Worm (Caenorhabditis elegans) whole organism, L1 larva: ENCODE measurements around the gene F07C6.4.

ENCODE experiments used
- C16A3.4 ChIP-seq: fragments of 150-350 bp; optimal IDR thresholded peaks from 2 replicates; lab custom pipeline; 2014; ENCODE audit warnings: missing biosample characterization, missing genetic modification characterization
- ceh-90 ChIP-seq: sonication (generic microtip); optimal IDR thresholded peaks from 2 replicates; lab custom pipeline; 2016; ENCODE audit warnings: missing genetic modification characterization, missing compliant biosample characterization
- efl-1 ChIP-seq, 4 experiments: fragments of 150-350 bp; optimal IDR thresholded peaks in 3 of 4; peaks in 1 of 4; 1 replicate in 1 of 4; 2 replicates in 3 of 4; lab custom pipeline; 2014; ENCODE audit warnings: missing biosample characterization in 2 of 4, missing genetic modification characterization in 2 of 4, missing genetic modification reagents in 2 of 4
- efl-3 ChIP-seq: fragments of 200-800 bp; sonication (Bioruptor generic); optimal IDR thresholded peaks from 2 replicates; lab custom pipeline; 2018; ENCODE audit warnings: mild to moderate bottlenecking, missing genetic modification characterization, missing compliant biosample characterization
- elt-2 ChIP-seq: sonication (generic microtip); optimal IDR thresholded peaks from 2 replicates; lab custom pipeline; 2016; ENCODE audit warnings: missing genetic modification characterization, mild to moderate bottlenecking, inconsistent platforms, missing compliant biosample characterization, missing genetic modification reagents
- fkh-8 ChIP-seq: sonication (generic microtip); optimal IDR thresholded peaks from 2 replicates; lab custom pipeline; 2016; ENCODE audit warnings: mild to moderate bottlenecking, missing genetic modification characterization, missing compliant biosample characterization
- hlh-4 ChIP-seq: sonication (generic microtip); optimal IDR thresholded peaks from 2 replicates; lab custom pipeline; 2016; ENCODE audit warnings: mild to moderate bottlenecking, missing genetic modification characterization, missing compliant biosample characterization
- hpl-2 ChIP-seq: fragments of 150-350 bp; optimal IDR thresholded peaks from 2 replicates; lab custom pipeline; 2014; ENCODE audit warnings: missing biosample characterization, missing genetic modification reagents, missing genetic modification characterization
- isw-1 ChIP-seq: fragments of 200-800 bp; sonication (Bioruptor generic); IDR thresholded peaks from 2 replicates; pipeline ENCODE4 v1.3.6; 2022; ENCODE audit warnings: missing genetic modification characterization, missing compliant biosample characterization
- jun-1 ChIP-seq: fragments of 150-350 bp; optimal IDR thresholded peaks from 2 replicates; lab custom pipeline; 2014; ENCODE audit warnings: missing biosample characterization, missing genetic modification reagents, missing genetic modification characterization
- lin-13 ChIP-seq: fragments of 150-350 bp; optimal IDR thresholded peaks from 2 replicates; lab custom pipeline; 2014; ENCODE audit warnings: missing biosample characterization, missing genetic modification reagents, missing genetic modification characterization
- lin-14 ChIP-seq: fragments of 200-800 bp; sonication (Bioruptor generic); optimal IDR thresholded peaks from 2 replicates; lab custom pipeline; 2018; ENCODE audit warnings: mild to moderate bottlenecking, missing genetic modification characterization, moderate library complexity, missing compliant biosample characterization
- lin-15B ChIP-seq: fragments of 150-350 bp; sonication (generic microtip); optimal IDR thresholded peaks from 3 replicates; lab custom pipeline; 2014; ENCODE audit warnings: missing biosample characterization, missing genetic modification characterization
- lin-35 ChIP-seq, 2 experiments: fragments of 150-350 bp; optimal IDR thresholded peaks; 2 replicates each; lab custom pipeline; 2014; ENCODE audit warnings: missing biosample characterization in 2 of 2, missing genetic modification characterization in 2 of 2, missing genetic modification reagents in 2 of 2
- lir-3 ChIP-seq: sonication (generic microtip); optimal IDR thresholded peaks from 2 replicates; lab custom pipeline; 2016; ENCODE audit warnings: mild to moderate bottlenecking, missing genetic modification characterization, moderate library complexity, missing compliant biosample characterization; ENCODE audit not compliant: poor library complexity
- mdl-1 ChIP-seq, 2 experiments: fragments of 150-350 bp; optimal IDR thresholded peaks; 2 replicates each; lab custom pipeline; 2014 to 2017; ENCODE audit warnings: missing biosample characterization in 2 of 2, missing genetic modification characterization in 2 of 2, inconsistent platforms in 1 of 2
- mef-2 ChIP-seq: fragments of 150-350 bp; optimal IDR thresholded peaks from 2 replicates; lab custom pipeline; 2014; ENCODE audit warnings: missing biosample characterization, missing genetic modification characterization
- nhr-11 ChIP-seq: fragments of 150-350 bp; optimal IDR thresholded peaks from 2 replicates; lab custom pipeline; 2014; ENCODE audit warnings: missing biosample characterization, missing genetic modification characterization
- nhr-19 ChIP-seq: fragments of 200-800 bp; sonication (Bioruptor generic); conservative IDR thresholded peaks from 2 replicates; pipeline ENCODE4 v1.3.6; 2022; ENCODE audit warnings: missing genetic modification characterization, missing compliant biosample characterization
- nhr-20 ChIP-seq: sonication (generic microtip); optimal IDR thresholded peaks from 2 replicates; lab custom pipeline; 2016; ENCODE audit warnings: mild to moderate bottlenecking, missing genetic modification characterization, missing compliant biosample characterization
- nhr-47 ChIP-seq: sonication (generic microtip); optimal IDR thresholded peaks from 2 replicates; lab custom pipeline; 2016; ENCODE audit warnings: mild to moderate bottlenecking, missing genetic modification characterization, moderate library complexity, missing compliant biosample characterization
- nhr-71 ChIP-seq: sonication (generic microtip); optimal IDR thresholded peaks from 2 replicates; lab custom pipeline; 2016; ENCODE audit warnings: mild to moderate bottlenecking, missing genetic modification characterization, moderate library complexity, missing compliant biosample characterization
- nhr-76 ChIP-seq: sonication (generic microtip); optimal IDR thresholded peaks from 2 replicates; lab custom pipeline; 2017; ENCODE audit warnings: missing biosample characterization, missing genetic modification characterization
- nhr-85 ChIP-seq: sonication (generic microtip); peaks from one replicate; lab custom pipeline; 2016; ENCODE audit warnings: missing genetic modification characterization, inconsistent platforms, missing compliant biosample characterization
- nhr-90 ChIP-seq: sonication (generic microtip); optimal IDR thresholded peaks from 2 replicates; lab custom pipeline; 2016; ENCODE audit warnings: mild to moderate bottlenecking, missing genetic modification characterization, missing compliant biosample characterization; ENCODE audit not compliant: poor library complexity
- snpc-4 ChIP-seq: fragments of 150-350 bp; optimal IDR thresholded peaks from 2 replicates; lab custom pipeline; 2014; ENCODE audit warnings: missing biosample characterization, missing genetic modification characterization
- snu-23 ChIP-seq: sonication (generic microtip); optimal IDR thresholded peaks from 2 replicates; lab custom pipeline; 2016; ENCODE audit warnings: missing genetic modification characterization, missing compliant biosample characterization
- swsn-7 ChIP-seq: sonication (generic microtip); optimal IDR thresholded peaks from 2 replicates; lab custom pipeline; 2016; ENCODE audit warnings: missing genetic modification characterization, missing compliant biosample characterization
- tlp-1 ChIP-seq: fragments of 150-350 bp; optimal IDR thresholded peaks from 2 replicates; lab custom pipeline; 2014; ENCODE audit warnings: missing biosample characterization, missing genetic modification characterization
- unc-130 ChIP-seq: fragments of 150-350 bp; optimal IDR thresholded peaks from 2 replicates; lab custom pipeline; 2017; ENCODE audit warnings: missing biosample characterization, missing genetic modification characterization, inconsistent platforms
- unc-30 ChIP-seq: sonication (generic microtip); optimal IDR thresholded peaks from 2 replicates; lab custom pipeline; 2017; ENCODE audit warnings: missing biosample characterization, missing genetic modification characterization
- vab-15 ChIP-seq: sonication (generic microtip); optimal IDR thresholded peaks from 2 replicates; lab custom pipeline; 2017; ENCODE audit warnings: missing genotype, mild to moderate bottlenecking, missing genetic modification characterization, missing compliant biosample characterization
- zag-1 ChIP-seq: fragments of 150-350 bp; optimal IDR thresholded peaks from 2 replicates; lab custom pipeline; 2014; ENCODE audit warnings: missing biosample characterization, missing genetic modification characterization
- ztf-11 ChIP-seq, 2 experiments: sonication (generic microtip); optimal IDR thresholded peaks; 2 replicates each; lab custom pipeline; 2016 to 2017; ENCODE audit warnings: missing genetic modification characterization in 2 of 2, missing biosample characterization in 1 of 2, missing compliant biosample characterization in 1 of 2
- ztf-4 ChIP-seq: fragments of 150-350 bp; optimal IDR thresholded peaks from 2 replicates; lab custom pipeline; 2014; ENCODE audit warnings: missing biosample characterization, missing genetic modification characterization

The F07C6.4 gene

ce11 chrIV:12781804-12782449, 23.8 kb upstream of the F07C6.4 start:
- TF ChIP-seq snpc-4 (tag; lab: Kevin White, UChicago) (peak; percentile 51), zag-1 (no peak)
- TF ChIP-seq, all 84 proteins: peak for 1

- TF ChIP-seq ztf-4 (tag; lab: Kevin White, UChicago), result no peak
- TF ChIP-seq nhr-11, result no peak
- TF ChIP-seq C16A3.4 (tag; lab: Kevin White, UChicago), result no peak
- no peak for TF ChIP-seq lin-15B (tag; lab: Kevin White, UChicago)
- no peak for TF ChIP-seq ztf-11 (tag; optimal IDR thresholded peaks at IDR 0.05; lab: Kevin White, UChicago)
- no peak for TF ChIP-seq mef-2 (tag; lab: Kevin White, UChicago)
These were observed 22.6 kb upstream of the F07C6.4 start for ce11 chrIV:12783165-12783564.

- no peak for TF ChIP-seq jun-1
- TF ChIP-seq snpc-4 (tag; lab: Kevin White, UChicago), result peak; percentile 71
- no peak for TF ChIP-seq fkh-8 (tag; lab: Kevin White, UChicago)
- no peak for TF ChIP-seq isw-1 (GFP tag; lab: Robert Waterston, UW)
These were observed 19.7 kb upstream of the F07C6.4 start for ce11 chrIV:12785988-12786387.

ce11 chrIV:12786996-12787395, 18.7 kb upstream of the F07C6.4 start:
- TF ChIP-seq nhr-85 (tag; lab: Kevin White, UChicago) (peak; percentile 50), nhr-47 (tag; lab: Kevin White, UChicago) (peak; percentile 33), nhr-71 (tag; lab: Kevin White, UChicago) (peak; percentile 21), snpc-4 (tag; lab: Kevin White, UChicago) (peak; percentile 77), nhr-90 (tag; lab: Kevin White, UChicago) (peak; percentile 45), nhr-19 (GFP tag; lab: Robert Waterston, UW) (peak; percentile 29; the same call in 1 of the 2 replicates), efl-1 (optimal IDR thresholded peaks at IDR 0.05; lab: Kevin White, UChicago) (peak in 1 of 2 experiments; percentile 1), efl-1 (GFP tag; optimal IDR thresholded peaks at IDR 0.05 in 1 of 2; lab: Kevin White, UChicago) (peak in 1 of 2 experiments; percentile 32), elt-2 (tag; lab: Kevin White, UChicago) (peak; percentile 10), snu-23 (GFP tag; lab: Kevin White, UChicago) (peak; percentile 0)
- TF ChIP-seq, all 84 proteins: peak for 9; not testable (repeated sequence) for 75

ce11 chrIV:12789088-12789487, 16.6 kb upstream of the F07C6.4 start, which contains the start of gene F07C6.3:
TSS of gene F07C6.3 (plus strand) at chrIV:12789235.
- no peak for TF ChIP-seq lin-15B (tag; lab: Kevin White, UChicago)
- no peak for TF ChIP-seq efl-1 (optimal IDR thresholded peaks at IDR 0.05; lab: Kevin White, UChicago)
- peak in 1 of 2 experiments; percentile 18 for TF ChIP-seq efl-1 (GFP tag; optimal IDR thresholded peaks at IDR 0.05 in 1 of 2; lab: Kevin White, UChicago)
- no peak for TF ChIP-seq hlh-4

ce11 chrIV:12790871-12791270, 14.9 kb upstream of the F07C6.4 start, which contains the start of gene F07C6.2:
TSS of gene F07C6.2 (plus strand) at chrIV:12791171.
- TF ChIP-seq snu-23 (GFP tag; lab: Kevin White, UChicago), result no peak
- TF ChIP-seq unc-30 (tag; lab: Kevin White, UChicago), result no peak
- no peak for TF ChIP-seq nhr-71 (tag; lab: Kevin White, UChicago)
- TF ChIP-seq vab-15 (tag; lab: Kevin White, UChicago), result no peak
- TF ChIP-seq nhr-76, result no peak
- TF ChIP-seq swsn-7 (tag; lab: Kevin White, UChicago), result no peak
- TF ChIP-seq, all 84 proteins: peak for 0

ce11 chrIV:12792494-12792893, 13.2 kb upstream of the F07C6.4 start, which contains the start of gene F07C6.6:
TSS of gene F07C6.6 (plus strand) at chrIV:12792794.
- no peak for TF ChIP-seq hpl-2 (GFP tag; lab: Kevin White, UChicago)
- no peak for TF ChIP-seq nhr-76
- TF ChIP-seq tlp-1 (tag; lab: Kevin White, UChicago), result no peak
- no peak for TF ChIP-seq swsn-7 (tag; lab: Kevin White, UChicago)
- no peak for TF ChIP-seq unc-30 (tag; lab: Kevin White, UChicago)
- TF ChIP-seq lin-15B (tag; lab: Kevin White, UChicago), result no peak
- no peak for TF ChIP-seq unc-130
- no peak for TF ChIP-seq ceh-90 (tag; lab: Kevin White, UChicago)
- TF ChIP-seq lin-13 (GFP tag; lab: Kevin White, UChicago), result no peak
- TF ChIP-seq ztf-11 (tag; optimal IDR thresholded peaks at IDR 0.05; lab: Kevin White, UChicago), result no peak
- TF ChIP-seq efl-3 (GFP tag; lab: Kevin White, UChicago), result no peak
- no peak for TF ChIP-seq lir-3 (tag; lab: Kevin White, UChicago)
- no peak for TF ChIP-seq lin-14 (GFP tag; lab: Kevin White, UChicago)
- no peak for TF ChIP-seq nhr-20 (tag; lab: Kevin White, UChicago)
- no peak for TF ChIP-seq lin-35 (GFP tag; optimal IDR thresholded peaks at IDR 0.05; lab: Kevin White, UChicago)
- TF ChIP-seq mdl-1 (tag; optimal IDR thresholded peaks at IDR 0.05; lab: Kevin White, UChicago), result no peak
